Fruit fly (Drosophila melanogaster) whole organism, embryonic: ENCODE results near the gene CG43675.

Experiments used
- Bgb ChIP-seq: fragments of 200-800 bp; sonication (Bioruptor generic); IDR thresholded peaks from 2 replicates; pipeline ENCODE4 v1.3.6; 2022; ENCODE audit warnings: missing biosample characterization, missing genetic modification characterization; ENCODE audit not compliant: partially characterized antibody
- C15 ChIP-seq: fragments of 200-800 bp; sonication (Bioruptor generic); IDR thresholded peaks from 3 replicates; pipeline ENCODE4 v1.3.6; 2022; ENCODE audit warnings: missing biosample characterization, missing genetic modification characterization
- CG10267 ChIP-seq: fragments of 200-800 bp; sonication (Bioruptor generic); optimal IDR thresholded peaks from 2 replicates; lab custom pipeline; 2018; ENCODE audit warnings: missing biosample characterization, mild to moderate bottlenecking, missing genetic modification characterization, moderate library complexity
- CG12391 ChIP-seq: fragments of 200-800 bp; sonication (Bioruptor generic); optimal IDR thresholded peaks from 3 replicates; lab custom pipeline; 2018; ENCODE audit warnings: missing biosample characterization, mild to moderate bottlenecking, missing genetic modification characterization, moderate library complexity
- CG13424 ChIP-seq: fragments of 200-800 bp; sonication (Bioruptor generic); optimal IDR thresholded peaks from 2 replicates; lab custom pipeline; 2019; ENCODE audit warnings: missing biosample characterization, mild to moderate bottlenecking, missing genetic modification characterization, moderate library complexity
- CG14050 ChIP-seq: fragments of 200-800 bp; sonication (Bioruptor generic); IDR thresholded peaks from 3 replicates; pipeline ENCODE4 v1.3.6; 2022; ENCODE audit warnings: missing biosample characterization, missing genetic modification characterization
- CG15601 ChIP-seq: fragments of 200-800 bp; sonication (Bioruptor generic); optimal IDR thresholded peaks from 3 replicates; lab custom pipeline; 2019; ENCODE audit warnings: missing biosample characterization, mild to moderate bottlenecking, missing genetic modification characterization, moderate library complexity
- CG1647 ChIP-seq: fragments of 200-800 bp; sonication (Bioruptor generic); optimal IDR thresholded peaks from 3 replicates; lab custom pipeline; 2016; ENCODE audit warnings: missing biosample characterization, missing genetic modification characterization
- CG16779 ChIP-seq: fragments of 200-800 bp; sonication (Bioruptor generic); IDR thresholded peaks from 2 replicates; pipeline ENCODE4 v1.3.6; 2022; ENCODE audit warnings: missing biosample characterization, missing genetic modification characterization
- CG16815 ChIP-seq: fragments of 200-800 bp; sonication (Bioruptor generic); optimal IDR thresholded peaks from 3 replicates; lab custom pipeline; 2017; ENCODE audit warnings: missing biosample characterization, mild to moderate bottlenecking, missing genetic modification characterization
- CG18476 ChIP-seq: fragments of 200-800 bp; sonication (Bioruptor generic); optimal IDR thresholded peaks from 2 replicates; lab custom pipeline; 2016; ENCODE audit warnings: missing biosample characterization, mild to moderate bottlenecking, missing genetic modification characterization
- CG2875 ChIP-seq: fragments of 200-800 bp; sonication (Bioruptor generic); optimal IDR thresholded peaks from 2 replicates; lab custom pipeline; 2017; ENCODE audit warnings: missing biosample characterization, mild to moderate bottlenecking, missing genetic modification characterization, missing genetic modification reagents
- CG2889 ChIP-seq: fragments of 200-800 bp; sonication (Bioruptor generic); IDR thresholded peaks from 3 replicates; pipeline ENCODE4 v1.3.6; 2022; ENCODE audit warnings: missing biosample characterization, missing genetic modification characterization
- CG31388 ChIP-seq: fragments of 200-800 bp; sonication (Bioruptor generic); optimal IDR thresholded peaks from 2 replicates; lab custom pipeline; 2016; ENCODE audit warnings: missing biosample characterization, missing genetic modification characterization
- CG4404 ChIP-seq: fragments of 200-800 bp; sonication (Bioruptor generic); IDR thresholded peaks from 2 replicates; pipeline ENCODE4 v1.3.6; 2022; ENCODE audit warnings: missing biosample characterization, missing genetic modification characterization
- CG4820 ChIP-seq: fragments of 200-800 bp; sonication (Bioruptor generic); optimal IDR thresholded peaks from 3 replicates; lab custom pipeline; 2016; ENCODE audit warnings: missing biosample characterization, missing genetic modification characterization
- CG6689 ChIP-seq: fragments of 200-800 bp; sonication (Bioruptor generic); IDR thresholded peaks from 2 replicates; pipeline ENCODE4 v1.3.6; 2022; ENCODE audit warnings: missing biosample characterization, missing genetic modification characterization
- CG6765 ChIP-seq: fragments of 200-800 bp; sonication (Bioruptor generic); optimal IDR thresholded peaks from 3 replicates; lab custom pipeline; 2017; ENCODE audit warnings: missing biosample characterization, mild to moderate bottlenecking, missing genetic modification characterization
- CG7556 ChIP-seq: fragments of 200-800 bp; sonication (Bioruptor generic); optimal IDR thresholded peaks from 2 replicates; lab custom pipeline; 2017; ENCODE audit warnings: missing biosample characterization, mild to moderate bottlenecking, missing genetic modification characterization
- CG7963 ChIP-seq: fragments of 200-800 bp; sonication (Bioruptor generic); IDR thresholded peaks from 3 replicates; pipeline ENCODE4 v1.3.6; 2022; ENCODE audit warnings: missing biosample characterization, missing genetic modification characterization; ENCODE audit not compliant: partially characterized antibody
- CG8388 ChIP-seq: fragments of 200-800 bp; sonication (Bioruptor generic); optimal IDR thresholded peaks from 2 replicates; lab custom pipeline; 2019; ENCODE audit warnings: missing biosample characterization, mild to moderate bottlenecking, missing genetic modification characterization, moderate library complexity
- CG9437 ChIP-seq: fragments of 200-800 bp; sonication (Bioruptor generic); optimal IDR thresholded peaks from 2 replicates; lab custom pipeline; 2018; ENCODE audit warnings: missing biosample characterization, mild to moderate bottlenecking, missing genetic modification characterization
- CoRest ChIP-seq: fragments of 200-800 bp; sonication (Bioruptor generic); optimal IDR thresholded peaks from 3 replicates; lab custom pipeline; 2018; ENCODE audit warnings: missing biosample characterization, mild to moderate bottlenecking, missing genetic modification characterization, moderate library complexity
- Ets65A ChIP-seq: fragments of 200-800 bp; sonication (Bioruptor generic); peaks from one replicate; lab custom pipeline; 2016; ENCODE audit warnings: missing biosample characterization, missing genetic modification characterization
- GATAe ChIP-seq: fragments of 200-800 bp; sonication (Bioruptor generic); conservative IDR thresholded peaks from 2 replicates; pipeline ENCODE4 v1.3.6; 2022; ENCODE audit warnings: missing biosample characterization, missing genetic modification characterization
- HLHmδ ChIP-seq: fragments of 200-800 bp; sonication (Bioruptor generic); optimal IDR thresholded peaks from 2 replicates; lab custom pipeline; 2018; ENCODE audit warnings: missing biosample characterization, mild to moderate bottlenecking, missing genetic modification characterization, moderate library complexity
- HmgZ ChIP-seq: fragments of 200-800 bp; sonication (Bioruptor generic); optimal IDR thresholded peaks from 2 replicates; lab custom pipeline; 2018; ENCODE audit warnings: missing biosample characterization, mild to moderate bottlenecking, missing genetic modification characterization
- Hmr ChIP-seq: fragments of 200-800 bp; sonication (Bioruptor generic); optimal IDR thresholded peaks from 3 replicates; lab custom pipeline; 2017; ENCODE audit warnings: mild to moderate bottlenecking, missing biosample characterization, missing genetic modification reagents, missing genetic modification characterization
- Hr3 ChIP-seq: fragments of 200-800 bp; sonication (Bioruptor generic); optimal IDR thresholded peaks from 3 replicates; lab custom pipeline; 2016; ENCODE audit warnings: missing biosample characterization, missing genetic modification characterization
- PHDP ChIP-seq: fragments of 200-800 bp; sonication (Bioruptor generic); optimal IDR thresholded peaks from 3 replicates; lab custom pipeline; 2018; ENCODE audit warnings: missing biosample characterization, mild to moderate bottlenecking, missing genetic modification characterization, moderate library complexity
- Poxn ChIP-seq: fragments of 200-800 bp; sonication (Bioruptor generic); IDR thresholded peaks from 2 replicates; pipeline ENCODE4 v1.3.6; 2022; ENCODE audit warnings: missing biosample characterization, missing genetic modification characterization
- Sox102F ChIP-seq: fragments of 200-800 bp; sonication (Bioruptor generic); optimal IDR thresholded peaks from 2 replicates; lab custom pipeline; 2018; ENCODE audit warnings: missing biosample characterization, mild to moderate bottlenecking, missing genetic modification characterization, moderate library complexity
- bowl ChIP-seq: fragments of 200-800 bp; sonication (Bioruptor generic); IDR thresholded peaks from 2 replicates; pipeline ENCODE4 v1.3.6; 2022; ENCODE audit warnings: missing biosample characterization, missing genetic modification characterization
- br ChIP-seq: fragments of >200 bp; optimal IDR thresholded peaks from 2 replicates; lab custom pipeline; 2017
- crp ChIP-seq, 2 experiments: fragments of 200-800 bp; sonication (Bioruptor generic); optimal IDR thresholded peaks; 2 replicates in 1 of 2; 3 replicates in 1 of 2; lab custom pipeline; 2017; ENCODE audit warnings: missing biosample characterization in 2 of 2, missing genetic modification characterization in 2 of 2, mild to moderate bottlenecking in 1 of 2, moderate library complexity in 1 of 2
- cwo ChIP-seq: fragments of 200-800 bp; sonication (Bioruptor generic); optimal IDR thresholded peaks from 3 replicates; lab custom pipeline; 2017; ENCODE audit warnings: missing biosample characterization, missing genetic modification characterization, mild to moderate bottlenecking, moderate library complexity, missing genetic modification reagents
- danr ChIP-seq: fragments of 200-800 bp; sonication (Bioruptor generic); IDR thresholded peaks from 2 replicates; pipeline ENCODE4 v1.3.6; 2022; ENCODE audit warnings: missing biosample characterization, missing genetic modification characterization
- dimm ChIP-seq: fragments of 200-800 bp; sonication (Bioruptor generic); IDR thresholded peaks from 2 replicates; pipeline ENCODE4 v1.3.6; 2022; ENCODE audit warnings: missing biosample characterization, missing genetic modification characterization
- fd96Cb ChIP-seq: fragments of 200-800 bp; sonication (Bioruptor generic); optimal IDR thresholded peaks from 2 replicates; lab custom pipeline; 2018; ENCODE audit warnings: missing biosample characterization, mild to moderate bottlenecking, missing genetic modification characterization, moderate library complexity
- ftz-f1 ChIP-seq: fragments of 200-800 bp; sonication (Bioruptor generic); optimal IDR thresholded peaks from 2 replicates; lab custom pipeline; 2016; ENCODE audit warnings: missing biosample characterization, missing genetic modification characterization
- jing ChIP-seq: fragments of 200-800 bp; sonication (Bioruptor generic); optimal IDR thresholded peaks from 2 replicates; lab custom pipeline; 2018; ENCODE audit warnings: missing biosample characterization, mild to moderate bottlenecking, missing genetic modification characterization
- oc ChIP-seq: fragments of 200-800 bp; sonication (Bioruptor generic); optimal IDR thresholded peaks from 2 replicates; lab custom pipeline; 2018; ENCODE audit warnings: missing biosample characterization, mild to moderate bottlenecking, missing genetic modification characterization, moderate library complexity
- onecut ChIP-seq: fragments of 200-800 bp; sonication (Bioruptor generic); IDR thresholded peaks from 2 replicates; pipeline ENCODE4 v1.3.6; 2022; ENCODE audit warnings: missing biosample characterization, missing genetic modification characterization
- pum ChIP-seq: fragments of 200-800 bp; sonication (Bioruptor generic); optimal IDR thresholded peaks from 2 replicates; lab custom pipeline; 2016; ENCODE audit warnings: missing biosample characterization, missing genetic modification characterization
- ro ChIP-seq: fragments of 200-800 bp; sonication (Bioruptor generic); IDR thresholded peaks from 2 replicates; pipeline ENCODE4 v1.3.6; 2022; ENCODE audit warnings: missing biosample characterization, missing genetic modification characterization
- schlank ChIP-seq: fragments of 200-800 bp; sonication (Bioruptor generic); optimal IDR thresholded peaks from 2 replicates; lab custom pipeline; 2018; ENCODE audit warnings: missing biosample characterization, mild to moderate bottlenecking, missing genetic modification characterization
- sens ChIP-seq: fragments of 200-800 bp; sonication (Bioruptor generic); peaks from one replicate; lab custom pipeline; 2016; ENCODE audit warnings: missing biosample characterization, missing genetic modification characterization
- stc ChIP-seq: fragments of 200-800 bp; sonication (Bioruptor generic); IDR thresholded peaks from 2 replicates; pipeline ENCODE4 v1.3.6; 2022; ENCODE audit warnings: missing biosample characterization, missing genetic modification characterization
- tio ChIP-seq: fragments of 200-800 bp; sonication (Bioruptor generic); optimal IDR thresholded peaks from 2 replicates; lab custom pipeline; 2017; ENCODE audit warnings: missing biosample characterization, missing genetic modification characterization, inconsistent platforms
- trh ChIP-seq: fragments of 200-800 bp; sonication (Bioruptor generic); optimal IDR thresholded peaks from 2 replicates; lab custom pipeline; 2016; ENCODE audit warnings: missing biosample characterization, missing genetic modification characterization
- unc-4 ChIP-seq: fragments of 200-800 bp; sonication (Bioruptor generic); IDR thresholded peaks from 2 replicates; pipeline ENCODE4 v1.3.6; 2022; ENCODE audit warnings: missing biosample characterization, missing genetic modification characterization; ENCODE audit not compliant: partially characterized antibody

CG43675 gene

DNA sequence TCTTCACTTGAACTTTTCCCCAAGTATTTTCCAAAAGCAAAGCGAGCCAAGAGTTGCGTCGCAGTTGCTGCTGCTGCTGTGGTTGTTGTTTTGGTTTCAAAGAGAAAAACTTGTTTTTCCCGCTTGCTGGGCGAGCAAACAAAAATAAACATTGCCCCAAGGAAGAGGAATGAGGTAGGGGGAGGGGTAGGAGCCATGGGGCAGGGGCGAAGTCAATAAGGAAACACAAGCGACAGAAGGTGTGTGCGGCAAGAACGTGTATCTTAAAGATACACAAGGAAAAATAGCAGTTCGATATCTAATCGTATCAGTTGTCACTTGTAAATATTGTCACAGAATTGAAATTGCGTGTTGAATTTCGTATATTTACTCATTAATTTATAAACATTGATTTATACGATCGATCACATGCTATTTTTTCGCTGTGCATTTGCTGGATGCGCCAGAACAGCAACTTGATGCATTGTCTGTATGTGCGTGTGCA lies 38.3 kb downstream of the CG43675 start (continued):
- TF ChIP-seq stc (GFP tag; lab: Robert Waterston, UW) (peak; percentile 53; the same call in 1 of the 2 replicates), CG16779 (GFP tag; lab: Robert Waterston, UW) (0 out of 2 replicates have a peak, but pooled peaks have one; percentile 24), Hr3 (GFP tag; lab: Kevin White, UChicago) (peak; percentile 38), CG14050 (GFP tag; lab: Robert Waterston, UW) (no peak), fd96Cb (peak; percentile 72), CG7556 (peak; percentile 66), crp (GFP tag; optimal IDR thresholded peaks at IDR 0.05; lab: Kevin White, UChicago) (no peak), CG31388 (GFP tag; lab: Kevin White, UChicago) (no peak), HLHmδ (GFP tag; lab: Kevin White, UChicago) (no peak), C15 (GFP tag; lab: Robert Waterston, UW) (0 out of 3 replicates have a peak, but pooled peaks have one; percentile 6), oc (tag; lab: Kevin White, UChicago) (peak; percentile 66), Hmr (peak; percentile 77), dimm (no peak), CG16815 (peak; percentile 64), CG7963 (no peak), CG2889 (GFP tag; lab: Robert Waterston, UW) (no peak), schlank (tag; lab: Kevin White, UChicago) (peak; percentile 35), sens (GFP tag; lab: Kevin White, UChicago) (peak; percentile 95), ftz-f1 (GFP tag; lab: Kevin White, UChicago) (no peak), pum (GFP tag; lab: Kevin White, UChicago) (peak; percentile 50), CG6765 (GFP tag; lab: Kevin White, UChicago) (peak; percentile 20), jing (GFP tag; lab: Kevin White, UChicago) (peak; percentile 59), CG15601 (tag; lab: Kevin White, UChicago) (peak; percentile 82), bowl (GFP tag; lab: Robert Waterston, UW) (no peak), CG18476 (GFP tag; lab: Kevin White, UChicago) (no peak), CG2875 (GFP tag; lab: Kevin White, UChicago) (peak; percentile 70), CG9437 (GFP tag; lab: Kevin White, UChicago) (peak; percentile 34), unc-4 (GFP tag; lab: Robert Waterston, UW) (no peak), CG12391 (tag; lab: Kevin White, UChicago) (peak; percentile 81), GATAe (GFP tag; lab: Robert Waterston, UW) (no peak), CoRest (peak; percentile 76), CG4820 (GFP tag; lab: Kevin White, UChicago) (peak; percentile 58), tio (peak; percentile 28), CG10267 (tag; lab: Kevin White, UChicago) (peak; percentile 65), CG6689 (GFP tag; lab: Robert Waterston, UW) (peak; percentile 60; the same call in 1 of the 2 replicates), cwo (GFP tag; lab: Kevin White, UChicago) (peak; percentile 44), danr (GFP tag; lab: Robert Waterston, UW) (no peak), br (lab: Kevin White, UChicago) (no peak), CG4404 (GFP tag; lab: Robert Waterston, UW) (peak; percentile 46; the same call in 1 of the 2 replicates), trh (GFP tag; lab: Kevin White, UChicago) (peak; percentile 3), onecut (peak; percentile 74), Bgb (no peak), CG1647 (GFP tag; lab: Kevin White, UChicago) (no peak), ro (GFP tag; lab: Robert Waterston, UW) (no peak), Sox102F (GFP tag; lab: Kevin White, UChicago) (peak; percentile 59), Ets65A (no peak), HmgZ (tag; lab: Kevin White, UChicago) (peak; percentile 48), CG8388 (peak; percentile 72), CG13424 (tag; lab: Kevin White, UChicago) (peak; percentile 71), PHDP (tag; lab: Kevin White, UChicago) (peak; percentile 79), Poxn (no peak)
